Worm (Caenorhabditis elegans): ENCODE measurements around the gene T23G4.127.

The T23G4.127 gene

DNA sequence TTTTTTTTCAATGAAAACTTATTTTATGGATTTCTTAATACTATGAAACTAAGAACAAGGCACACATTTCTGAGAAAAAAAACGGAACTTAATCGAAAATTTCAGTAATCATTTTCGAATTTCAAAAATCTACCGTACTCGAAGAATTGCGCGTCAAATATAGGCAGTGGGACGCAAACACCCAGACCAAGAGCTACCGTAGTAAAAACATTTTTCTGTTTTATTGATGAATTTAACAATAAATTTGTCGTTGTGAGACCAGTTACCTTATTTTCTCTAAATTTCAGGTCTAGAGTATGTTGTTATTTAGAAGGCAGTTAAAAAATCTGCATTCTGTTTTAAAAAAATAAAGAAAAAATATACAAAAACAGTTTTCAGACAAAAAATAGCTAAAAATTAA lies 10.9 kb downstream of the T23G4.127 start:
- TF ChIP-seq dpl-1 (GFP tag; optimal IDR thresholded peaks at IDR 0.05) (no peak), Y95B8A.8 (GFP tag; IDR thresholded peaks at IDR 0.05) (no peak), attf-6 (GFP tag; IDR thresholded peaks at IDR 0.05) (peak; percentile 59; the same call in 1 of the 2 replicates), lsl-1 (GFP tag; optimal IDR thresholded peaks at IDR 0.05) (peak; percentile 74), egl-18 (GFP tag; IDR thresholded peaks at IDR 0.05) (no peak), attf-3 (GFP tag; conservative IDR thresholded peaks at IDR 0.05) (0 out of 2 replicates have a peak, but pooled peaks have one; percentile 39), snpc-4 (GFP tag; optimal IDR thresholded peaks at IDR 0.05) (peak; percentile 45), snpc-4 (tag; optimal IDR thresholded peaks at IDR 0.05) (peak in 3 of 4 experiments; percentile 77 to 85 (median 84)), tbp1 (GFP tag; optimal IDR thresholded peaks at IDR 0.05) (peak; percentile 28), madf-6 (GFP tag; IDR thresholded peaks at IDR 0.05) (0 out of 2 replicates have a peak, but pooled peaks have one; percentile 17)

DNA sequence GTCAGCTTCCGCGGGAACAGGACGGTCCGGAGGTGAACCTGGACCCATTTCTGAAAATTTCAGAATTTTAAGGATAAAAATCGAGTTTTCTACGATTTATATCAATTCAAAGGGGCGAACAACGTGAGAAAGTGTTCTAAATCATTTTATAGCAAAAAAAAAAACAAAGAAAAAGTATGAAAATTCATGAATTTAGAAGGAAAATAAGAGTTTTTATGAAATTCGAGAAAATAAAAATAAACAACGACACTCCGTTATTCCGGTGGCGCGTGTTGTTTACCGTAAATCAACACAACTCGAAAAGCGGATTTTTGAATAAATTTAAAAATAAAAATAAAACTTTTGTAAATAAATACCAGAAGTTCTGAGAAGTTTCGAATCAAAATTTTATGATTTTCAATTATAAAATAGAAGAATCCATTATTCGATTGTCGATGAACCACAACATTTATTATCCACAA lies 11.5 kb downstream of the T23G4.127 start, which contains the start of gene nyn-1:
TSS of gene nyn-1 (minus strand) at position 51 of the 461 bp plus-strand sequence.
- no peak for TF ChIP-seq ztf-25 (GFP tag; IDR thresholded peaks at IDR 0.05)
- TF ChIP-seq snpc-4 (GFP tag; optimal IDR thresholded peaks at IDR 0.05): peak; percentile 66
- TF ChIP-seq snpc-4 (tag; optimal IDR thresholded peaks at IDR 0.05): peak in 3 of 4 experiments; percentile 60 to 73 (median 70)
- peak; percentile 79 for TF ChIP-seq attf-6 (GFP tag; IDR thresholded peaks at IDR 0.05)
- peak; percentile 91 for TF ChIP-seq attf-3 (GFP tag; conservative IDR thresholded peaks at IDR 0.05)
- TF ChIP-seq hsf-1 (GFP tag; IDR thresholded peaks at IDR 0.05): no peak

DNA sequence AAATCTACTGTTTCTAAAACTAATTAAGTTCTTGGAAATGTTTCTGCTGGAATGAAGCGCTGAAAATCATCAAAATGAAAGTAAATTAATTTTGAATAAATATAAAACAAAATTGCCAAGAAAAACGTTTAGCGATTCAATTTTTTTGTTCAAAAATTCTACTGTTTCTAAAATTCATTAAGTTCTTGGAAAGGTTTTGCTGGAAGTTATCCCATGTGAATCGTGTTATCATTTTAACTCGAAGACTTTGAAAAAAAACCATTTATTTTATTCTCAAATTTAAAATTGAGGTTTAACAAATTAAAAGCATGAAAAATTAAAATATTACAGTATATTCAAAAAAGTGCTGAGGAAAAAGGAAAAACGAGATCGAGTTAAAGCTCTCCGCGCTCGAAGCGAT lies 13.7 kb downstream of the T23G4.127 start:
- TF ChIP-seq attf-6 (GFP tag; IDR thresholded peaks at IDR 0.05) (0 out of 2 replicates have a peak, but pooled peaks have one; percentile 55), C17E4.6 (GFP tag; IDR thresholded peaks at IDR 0.05) (no peak), ztf-22 (GFP tag; optimal IDR thresholded peaks at IDR 0.05) (no peak), snpc-4 (GFP tag; optimal IDR thresholded peaks at IDR 0.05) (no peak), snpc-4 (tag; optimal IDR thresholded peaks at IDR 0.05) (peak in 1 of 4 experiments; percentile 73), nfya-1 (tag; optimal IDR thresholded peaks at IDR 0.05; ENCODE audit: borderline replicate concordance, insufficient read depth) (no peak)

DNA sequence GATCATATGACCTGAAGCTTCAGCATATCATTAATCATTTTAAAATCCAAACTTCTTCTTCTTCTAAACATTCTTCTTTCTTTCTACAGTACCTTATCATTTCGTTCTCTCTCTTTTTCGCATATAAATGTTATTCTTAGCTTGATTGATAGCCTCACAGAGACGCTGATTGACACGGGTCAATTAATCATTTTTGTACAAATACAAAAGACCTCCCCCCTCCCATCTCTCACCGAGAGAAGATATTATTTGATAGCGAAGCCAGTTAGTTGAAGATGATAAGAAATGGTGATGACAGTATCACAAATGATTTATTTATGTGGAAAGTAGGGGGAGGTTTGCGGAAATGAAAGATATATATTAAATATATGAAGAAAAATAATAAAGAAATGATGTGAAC lies 15.8 kb downstream of the T23G4.127 start:
- TF ChIP-seq dpff-1 (tag; optimal IDR thresholded peaks at IDR 0.05) (no peak), nhr-80 (tag; optimal IDR thresholded peaks at IDR 0.05) (peak; percentile 13), him-1 (tag; optimal IDR thresholded peaks at IDR 0.05) (no peak)

DNA sequence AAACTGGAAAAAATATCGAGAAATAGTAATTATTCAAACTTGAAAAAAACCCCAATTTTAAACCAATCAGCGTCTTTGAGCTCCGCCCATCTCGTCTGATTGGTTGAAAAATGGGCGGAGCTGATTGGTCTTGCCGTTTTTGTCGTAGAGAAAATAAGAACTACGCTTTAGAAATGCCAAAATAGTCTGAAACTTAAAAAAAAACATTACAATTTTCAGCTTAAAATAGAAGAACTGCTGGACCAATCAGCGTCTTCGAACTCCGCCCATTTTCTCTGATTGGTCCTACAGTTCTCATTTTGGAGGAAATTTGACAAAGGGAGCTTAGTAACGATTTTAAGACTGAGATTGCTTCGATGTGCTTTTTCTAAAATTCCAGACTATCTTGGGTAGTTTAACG lies 19.0 kb downstream of the T23G4.127 start:
- TF ChIP-seq unc-62 (GFP tag; optimal IDR thresholded peaks at IDR 0.05) (no peak), B0035.1 (tag; optimal IDR thresholded peaks at IDR 0.05) (no peak), dox-1 (GFP tag; IDR thresholded peaks at IDR 0.05) (no peak), let-607 (tag; optimal IDR thresholded peaks at IDR 0.05) (no peak), ztf-28 (GFP tag; IDR thresholded peaks at IDR 0.05) (no peak), pbrm-1 (GFP tag; IDR thresholded peaks at IDR 0.05) (no peak), F49E8.2 (tag; optimal IDR thresholded peaks at IDR 0.05; ENCODE audit: insufficient read depth) (no peak), fkh-3 (tag; optimal IDR thresholded peaks at IDR 0.05) (no peak), mxl-1 (tag; optimal IDR thresholded peaks at IDR 0.05) (no peak), nhr-120 (GFP tag; IDR thresholded peaks at IDR 0.05) (no peak), Y95B8A.8 (GFP tag; IDR thresholded peaks at IDR 0.05) (no peak), nhr-80 (tag; optimal IDR thresholded peaks at IDR 0.05) (no peak)

DNA sequence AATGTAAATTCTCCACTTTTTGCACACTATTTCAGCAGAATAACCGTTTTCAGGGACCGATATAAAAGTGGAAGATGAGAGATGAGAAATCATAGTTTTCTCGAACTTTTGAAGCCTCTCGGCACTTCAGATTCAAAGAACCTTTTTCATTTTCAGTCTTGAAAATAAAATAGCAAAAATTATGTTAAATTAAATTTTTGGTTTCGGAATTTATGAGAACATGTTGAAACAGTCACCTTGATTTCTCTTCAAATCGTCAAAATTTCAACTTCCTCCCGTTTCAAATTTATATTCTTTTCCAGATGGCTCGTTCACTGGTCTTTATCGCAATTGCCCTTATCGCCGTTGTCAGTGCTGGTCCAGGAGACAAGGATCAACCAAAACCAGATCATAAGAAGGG lies 19.9 kb downstream of the T23G4.127 start, which contains the start of gene srlf-26:
TSS of gene srlf-26 (plus strand) at position 301 of the 400 bp plus-strand sequence.
- no peak for TF ChIP-seq hrde-1 (tag; optimal IDR thresholded peaks at IDR 0.05; ENCODE audit: borderline replicate concordance)
- no peak for TF ChIP-seq atf-7 (tag; optimal IDR thresholded peaks at IDR 0.05)
- no peak for TF ChIP-seq zfh-2 (GFP tag; conservative IDR thresholded peaks at IDR 0.05)
- no peak for TF ChIP-seq bed-1 (GFP tag; IDR thresholded peaks at IDR 0.05)
- TF ChIP-seq ztf-25 (GFP tag; IDR thresholded peaks at IDR 0.05): no peak
- no peak for TF ChIP-seq cebp-2 (GFP tag; IDR thresholded peaks at IDR 0.05)
- no peak for TF ChIP-seq T07F8.4 (tag; optimal IDR thresholded peaks at IDR 0.05)
- TF ChIP-seq him-1 (tag; optimal IDR thresholded peaks at IDR 0.05): no peak
- TF ChIP-seq egl-44 (GFP tag; IDR thresholded peaks at IDR 0.05): no peak
- TF ChIP-seq B0019.2 (GFP tag; conservative IDR thresholded peaks at IDR 0.05): no peak
- TF ChIP-seq hmg-20 (GFP tag; IDR thresholded peaks at IDR 0.05): no peak
- TF ChIP-seq F37B4.10 (GFP tag; IDR thresholded peaks at IDR 0.05): no peak
- no peak for TF ChIP-seq dpl-1 (GFP tag; optimal IDR thresholded peaks at IDR 0.05)
- no peak for TF ChIP-seq lag-1 (GFP tag; IDR thresholded peaks at IDR 0.05)
- no peak for TF ChIP-seq efl-1 (GFP tag; optimal IDR thresholded peaks at IDR 0.05)

All from whole organism, young adult.